Fruit fly (Drosophila melanogaster) whole organism, embryonic: ENCODE data around the gene CG14715.
A peak's percentile ranks its signal among the peaks of the same experiment; 100 is the strongest.

Experiments used
- Abd-B ChIP-seq: fragments of 200-800 bp; sonication (Bioruptor generic); optimal IDR thresholded peaks from 2 replicates; lab custom pipeline; 2018; ENCODE audit warnings: missing biosample characterization, mild to moderate bottlenecking, missing genetic modification characterization, moderate library complexity
- B-H1 ChIP-seq: fragments of 200-800 bp; sonication (Bioruptor generic); IDR thresholded peaks from 3 replicates; pipeline ENCODE4 v1.3.6; 2022; ENCODE audit warnings: missing biosample characterization, missing genetic modification characterization
- BtbVII ChIP-seq: fragments of 200-800 bp; sonication (Bioruptor generic); optimal IDR thresholded peaks from 3 replicates; lab custom pipeline; 2017; ENCODE audit warnings: missing biosample characterization, mild to moderate bottlenecking, missing genetic modification characterization
- CG1024 ChIP-seq: fragments of 200-800 bp; sonication (Bioruptor generic); IDR thresholded peaks from 2 replicates; pipeline ENCODE4 v1.3.6; 2022; ENCODE audit warnings: missing biosample characterization, missing genetic modification characterization
- CG10321 ChIP-seq: fragments of 200-800 bp; sonication (Bioruptor generic); IDR thresholded peaks from 2 replicates; pipeline ENCODE4 v1.3.6; 2022; ENCODE audit warnings: missing biosample characterization, missing genetic modification characterization
- CG13775 ChIP-seq: fragments of 200-800 bp; sonication (Bioruptor generic); optimal IDR thresholded peaks from 3 replicates; lab custom pipeline; 2017; ENCODE audit warnings: missing biosample characterization, mild to moderate bottlenecking, missing genetic modification characterization
- CG15269 ChIP-seq: fragments of 200-800 bp; sonication (Bioruptor generic); optimal IDR thresholded peaks from 2 replicates; lab custom pipeline; 2018; ENCODE audit warnings: missing biosample characterization, mild to moderate bottlenecking, missing genetic modification characterization, moderate library complexity
- CG15601 ChIP-seq: fragments of 200-800 bp; sonication (Bioruptor generic); optimal IDR thresholded peaks from 3 replicates; lab custom pipeline; 2019; ENCODE audit warnings: missing biosample characterization, mild to moderate bottlenecking, missing genetic modification characterization, moderate library complexity
- CG17385 ChIP-seq: fragments of 200-800 bp; sonication (Bioruptor generic); optimal IDR thresholded peaks from 3 replicates; lab custom pipeline; 2018; ENCODE audit warnings: missing biosample characterization, mild to moderate bottlenecking, missing genetic modification characterization
- CG2120 ChIP-seq: fragments of 200-800 bp; sonication (Bioruptor generic); optimal IDR thresholded peaks from 3 replicates; lab custom pipeline; 2016; ENCODE audit warnings: missing biosample characterization, missing genetic modification characterization
- CG30020 ChIP-seq: fragments of 200-800 bp; optimal IDR thresholded peaks from 2 replicates; lab custom pipeline; 2019; ENCODE audit warnings: missing biosample characterization, mild to moderate bottlenecking, missing genetic modification characterization, moderate library complexity
- CG30431 ChIP-seq: fragments of 200-800 bp; sonication (Bioruptor generic); optimal IDR thresholded peaks from 2 replicates; lab custom pipeline; 2017; ENCODE audit warnings: missing biosample characterization, missing genetic modification characterization
- CG32532 ChIP-seq: fragments of 200-800 bp; sonication (Bioruptor generic); IDR thresholded peaks from 2 replicates; pipeline ENCODE4 v1.3.6; 2022; ENCODE audit warnings: missing biosample characterization, missing genetic modification characterization
- CG3407 ChIP-seq: fragments of 200-800 bp; sonication (Bioruptor generic); optimal IDR thresholded peaks from 2 replicates; lab custom pipeline; 2018; ENCODE audit warnings: missing biosample characterization, mild to moderate bottlenecking, missing genetic modification characterization
- CG3726 ChIP-seq: fragments of 200-800 bp; sonication (Bioruptor generic); IDR thresholded peaks from 3 replicates; pipeline ENCODE4, ENCODE4 v1.3.6; 2022; ENCODE audit warnings: missing biosample characterization, missing genetic modification characterization
- CG7786 ChIP-seq: fragments of 200-800 bp; sonication (Bioruptor generic); optimal IDR thresholded peaks from 2 replicates; lab custom pipeline; 2016; ENCODE audit warnings: missing biosample characterization, missing genetic modification characterization
- CG8290 ChIP-seq, 3 experiments: fragments of 200-800 bp; sonication (Bioruptor generic); optimal IDR thresholded peaks; 2 replicates each; lab custom pipeline; 2016 to 2019; ENCODE audit warnings: missing biosample characterization in 3 of 3, missing genetic modification characterization in 3 of 3, mild to moderate bottlenecking in 2 of 3, moderate library complexity in 1 of 3
- CG8478 ChIP-seq: fragments of >200 bp; optimal IDR thresholded peaks from 2 replicates; lab custom pipeline; 2018
- Drgx ChIP-seq: fragments of 200-800 bp; sonication (Bioruptor generic); IDR thresholded peaks from 2 replicates; pipeline ENCODE4 v1.3.6; 2022; ENCODE audit warnings: missing biosample characterization, missing genetic modification characterization
- Ets97D ChIP-seq: fragments of 200-800 bp; sonication (Bioruptor generic); optimal IDR thresholded peaks from 3 replicates; lab custom pipeline; 2016; ENCODE audit warnings: missing biosample characterization, missing genetic modification characterization
- Gsc ChIP-seq: fragments of 200-800 bp; sonication (Bioruptor generic); IDR thresholded peaks from 2 replicates; pipeline ENCODE4 v1.3.6; 2022; ENCODE audit warnings: missing biosample characterization, missing genetic modification characterization
- HmgD ChIP-seq: fragments of 200-800 bp; sonication (Bioruptor generic); optimal IDR thresholded peaks from 3 replicates; lab custom pipeline; 2016; ENCODE audit warnings: missing biosample characterization, missing genetic modification characterization
- Jarid2 ChIP-seq: fragments of 200-800 bp; sonication (Bioruptor generic); optimal IDR thresholded peaks from 3 replicates; lab custom pipeline; 2017; ENCODE audit warnings: mild to moderate bottlenecking, missing biosample characterization, missing genetic modification reagents, missing genetic modification characterization
- MESR4 ChIP-seq: fragments of 200-800 bp; sonication (Bioruptor generic); optimal IDR thresholded peaks from 2 replicates; lab custom pipeline; 2018; ENCODE audit warnings: missing biosample characterization, mild to moderate bottlenecking, missing genetic modification characterization, moderate library complexity
- Meics ChIP-seq: fragments of 200-800 bp; sonication (Bioruptor generic); optimal IDR thresholded peaks from 2 replicates; lab custom pipeline; 2017; ENCODE audit warnings: missing biosample characterization, mild to moderate bottlenecking, missing genetic modification characterization
- Sox102F ChIP-seq: fragments of 200-800 bp; sonication (Bioruptor generic); optimal IDR thresholded peaks from 2 replicates; lab custom pipeline; 2018; ENCODE audit warnings: missing biosample characterization, mild to moderate bottlenecking, missing genetic modification characterization, moderate library complexity
- Xrp1 ChIP-seq: fragments of 200-800 bp; sonication (Bioruptor generic); IDR thresholded peaks from 2 replicates; pipeline ENCODE4 v1.3.6; 2022; ENCODE audit warnings: missing biosample characterization, missing genetic modification characterization
- bcd ChIP-seq: fragments of 200-800 bp; sonication (Bioruptor generic); optimal IDR thresholded peaks from 2 replicates; lab custom pipeline; 2017; ENCODE audit warnings: missing biosample characterization, mild to moderate bottlenecking, missing genetic modification characterization
- cas ChIP-seq: fragments of 200-800 bp; sonication (Bioruptor generic); IDR thresholded peaks from 2 replicates; pipeline ENCODE4 v1.3.6; 2022; ENCODE audit warnings: missing biosample characterization, missing genetic modification characterization
- chn ChIP-seq: fragments of 200-800 bp; sonication (Bioruptor generic); optimal IDR thresholded peaks from 2 replicates; lab custom pipeline; 2016; ENCODE audit warnings: missing biosample characterization, missing genetic modification characterization
- dm ChIP-seq: fragments of 200-800 bp; sonication (Bioruptor generic); optimal IDR thresholded peaks from 3 replicates; lab custom pipeline; 2016; ENCODE audit warnings: missing biosample characterization, missing genetic modification characterization
- dmrt99B ChIP-seq: fragments of 200-800 bp; sonication (Bioruptor generic); optimal IDR thresholded peaks from 2 replicates; lab custom pipeline; 2018; ENCODE audit warnings: missing biosample characterization, mild to moderate bottlenecking, missing genetic modification characterization, moderate library complexity
- ewg ChIP-seq: fragments of 200-800 bp; sonication (Bioruptor generic); optimal IDR thresholded peaks from 3 replicates; lab custom pipeline; 2017; ENCODE audit warnings: mild to moderate bottlenecking, missing biosample characterization, missing genetic modification reagents, missing genetic modification characterization
- fd96Cb ChIP-seq: fragments of 200-800 bp; sonication (Bioruptor generic); optimal IDR thresholded peaks from 2 replicates; lab custom pipeline; 2018; ENCODE audit warnings: missing biosample characterization, mild to moderate bottlenecking, missing genetic modification characterization, moderate library complexity
- gcm2 ChIP-seq: fragments of 200-800 bp; sonication (Bioruptor generic); optimal IDR thresholded peaks from 2 replicates; lab custom pipeline; 2016; ENCODE audit warnings: missing biosample characterization, missing genetic modification characterization
- gem ChIP-seq: fragments of 200-800 bp; sonication (Bioruptor generic); optimal IDR thresholded peaks from 2 replicates; lab custom pipeline; 2019; ENCODE audit warnings: missing biosample characterization, mild to moderate bottlenecking, missing genetic modification characterization, moderate library complexity
- her ChIP-seq: fragments of 200-800 bp; sonication (Bioruptor generic); optimal IDR thresholded peaks from 2 replicates; lab custom pipeline; 2016; ENCODE audit warnings: missing biosample characterization, missing genetic modification characterization
- inv ChIP-seq: fragments of 200-800 bp; sonication (Bioruptor generic); IDR thresholded peaks from 2 replicates; pipeline ENCODE4 v1.3.6; 2022; ENCODE audit warnings: missing biosample characterization, missing genetic modification characterization; ENCODE audit not compliant: partially characterized antibody
- lov ChIP-seq, 2 experiments: fragments of 200-800 bp in 1 of 2; fragments of >200 bp in 1 of 2; sonication (Bioruptor generic) in 1 of 2; IDR thresholded peaks in 1 of 2; optimal IDR thresholded peaks in 1 of 2; 2 replicates in 1 of 2; 3 replicates in 1 of 2; pipeline versions ENCODE4 v1.3.6 to Lab custom; 2017 to 2022; ENCODE audit warnings: missing biosample characterization in 1 of 2, missing genetic modification characterization in 1 of 2
- luna ChIP-seq: fragments of 200-800 bp; sonication (Bioruptor generic); optimal IDR thresholded peaks from 2 replicates; lab custom pipeline; 2016; ENCODE audit warnings: missing biosample characterization, missing genetic modification characterization
- nmo ChIP-seq: fragments of 200-800 bp; sonication (Bioruptor generic); optimal IDR thresholded peaks from 2 replicates; lab custom pipeline; 2018; ENCODE audit warnings: missing biosample characterization, mild to moderate bottlenecking, missing genetic modification characterization, moderate library complexity
- oc ChIP-seq: fragments of 200-800 bp; sonication (Bioruptor generic); optimal IDR thresholded peaks from 2 replicates; lab custom pipeline; 2018; ENCODE audit warnings: missing biosample characterization, mild to moderate bottlenecking, missing genetic modification characterization, moderate library complexity
- peb ChIP-seq: fragments of 200-800 bp; sonication (Bioruptor generic); IDR thresholded peaks from 2 replicates; pipeline ENCODE4 v1.3.6; 2022; ENCODE audit warnings: missing biosample characterization, missing genetic modification characterization
- pho ChIP-seq: fragments of 200-800 bp; sonication (Bioruptor generic); optimal IDR thresholded peaks from 2 replicates; lab custom pipeline; 2016; ENCODE audit warnings: missing biosample characterization, missing genetic modification characterization
- pnt ChIP-seq: fragments of 200-800 bp; sonication (Bioruptor generic); optimal IDR thresholded peaks from 3 replicates; lab custom pipeline; 2016; ENCODE audit warnings: missing biosample characterization, missing genetic modification characterization
- run ChIP-seq: fragments of 200-800 bp; sonication (Bioruptor generic); optimal IDR thresholded peaks from 3 replicates; lab custom pipeline; 2018; ENCODE audit warnings: missing biosample characterization, mild to moderate bottlenecking, missing genetic modification characterization
- scrt ChIP-seq: fragments of 200-800 bp; sonication (Bioruptor generic); optimal IDR thresholded peaks from 2 replicates; lab custom pipeline; 2018; ENCODE audit warnings: missing biosample characterization, mild to moderate bottlenecking, missing genetic modification characterization, moderate library complexity
- sob ChIP-seq: fragments of 200-800 bp; sonication (Bioruptor generic); IDR thresholded peaks from 2 replicates; pipeline ENCODE4 v1.3.6; 2022; ENCODE audit warnings: missing biosample characterization, missing genetic modification characterization
- tap ChIP-seq: fragments of 200-800 bp; optimal IDR thresholded peaks from 3 replicates; lab custom pipeline; 2019; ENCODE audit warnings: missing biosample characterization, mild to moderate bottlenecking, missing genetic modification characterization, moderate library complexity
- tin ChIP-seq: fragments of 200-800 bp; sonication (Bioruptor generic); optimal IDR thresholded peaks from 3 replicates; lab custom pipeline; 2016; ENCODE audit warnings: missing biosample characterization, missing genetic modification characterization
- zfh2 ChIP-seq: fragments of 200-800 bp; sonication (Bioruptor generic); optimal IDR thresholded peaks from 2 replicates; lab custom pipeline; 2016; ENCODE audit warnings: missing biosample characterization, missing genetic modification characterization

The CG14715 gene

dm6 chr3R:11657786-11658193 is 16.2 kb upstream of the CG14715 start (continued):
- TF ChIP-seq tap (tag; lab: Kevin White, UChicago), result peak; percentile 44
- TF ChIP-seq lov (optimal IDR thresholded peaks at IDR 0.05; lab: Kevin White, UChicago), result no peak
- 0 out of 3 replicates have a peak, but pooled peaks have one; percentile 12 for TF ChIP-seq lov (GFP tag; IDR thresholded peaks at IDR 0.05; lab: Robert Waterston, UW)
- TF ChIP-seq Sox102F, result peak; percentile 10
- peak; percentile 50 for TF ChIP-seq Meics (GFP tag; lab: Kevin White, UChicago)
- peak; percentile 75 for TF ChIP-seq CG2120 (GFP tag; lab: Kevin White, UChicago)
- no peak for TF ChIP-seq CG17385 (GFP tag; lab: Kevin White, UChicago)
- no peak for TF ChIP-seq peb (GFP tag; lab: Robert Waterston, UW)
- peak; percentile 29 for TF ChIP-seq bcd (GFP tag; lab: Kevin White, UChicago)
- TF ChIP-seq zfh2 (GFP tag; lab: Kevin White, UChicago), result peak; percentile 52
- TF ChIP-seq CG3407, result no peak
- peak; percentile 35 for TF ChIP-seq pnt (GFP tag; lab: Kevin White, UChicago)
- no peak for TF ChIP-seq CG8478
- TF ChIP-seq B-H1, result no peak
- no peak for TF ChIP-seq CG13775 (GFP tag; lab: Kevin White, UChicago)
- TF ChIP-seq Xrp1 (GFP tag; lab: Robert Waterston, UW), result peak; percentile 64; the same call in 1 of the 2 replicates
- no peak for TF ChIP-seq dm
- TF ChIP-seq CG32532 (GFP tag; lab: Robert Waterston, UW), result peak; percentile 66
- TF ChIP-seq gcm2 (GFP tag; lab: Kevin White, UChicago), result no peak
- peak; percentile 73 for TF ChIP-seq Drgx (GFP tag; lab: Robert Waterston, UW)
- TF ChIP-seq cas (GFP tag; lab: Robert Waterston, UW), result no peak
- TF ChIP-seq luna (GFP tag; lab: Kevin White, UChicago), result no peak
- TF ChIP-seq CG30431, result no peak
- TF ChIP-seq her (GFP tag; lab: Kevin White, UChicago), result peak; percentile 20
- peak; percentile 27 for TF ChIP-seq CG7786 (GFP tag; lab: Kevin White, UChicago)
- TF ChIP-seq Abd-B (GFP tag; lab: Kevin White, UChicago), result no peak
- no peak for TF ChIP-seq Jarid2 (GFP tag; lab: Kevin White, UChicago)
- TF ChIP-seq dmrt99B (tag; lab: Kevin White, UChicago), result peak; percentile 10
- TF ChIP-seq scrt (GFP tag; lab: Kevin White, UChicago), result peak; percentile 1
- TF ChIP-seq nmo, result peak; percentile 16
- TF ChIP-seq pho, result peak; percentile 26
- peak; percentile 16; the same call in 1 of the 2 replicates for TF ChIP-seq sob (GFP tag; lab: Robert Waterston, UW)
- TF ChIP-seq ewg (GFP tag; lab: Kevin White, UChicago), result no peak
- TF ChIP-seq tin (GFP tag; lab: Kevin White, UChicago), result no peak
- no peak for TF ChIP-seq Gsc (GFP tag; lab: Robert Waterston, UW)
- no peak for TF ChIP-seq CG10321 (GFP tag; lab: Robert Waterston, UW)
- TF ChIP-seq inv (GFP tag; lab: Robert Waterston, UW), result no peak
- no peak for TF ChIP-seq CG3726
- peak; percentile 3 for TF ChIP-seq CG15269
- TF ChIP-seq HmgD (GFP tag; lab: Kevin White, UChicago), result no peak
- no peak for TF ChIP-seq CG30020 (tag; lab: Kevin White, UChicago)
- no peak for TF ChIP-seq CG1024 (GFP tag; lab: Robert Waterston, UW)
- no peak for TF ChIP-seq chn (GFP tag; lab: Kevin White, UChicago)
- TF ChIP-seq run (tag; lab: Kevin White, UChicago), result no peak
- no peak for TF ChIP-seq CG8290 (GFP tag; optimal IDR thresholded peaks at IDR 0.05; lab: Kevin White, UChicago)
- peak in 1 of 2 experiments; percentile 45 for TF ChIP-seq CG8290 (tag; optimal IDR thresholded peaks at IDR 0.05; lab: Kevin White, UChicago)
- no peak for TF ChIP-seq oc
- peak; percentile 2 for TF ChIP-seq CG15601
- TF ChIP-seq fd96Cb (tag; lab: Kevin White, UChicago), result no peak
- TF ChIP-seq MESR4, result no peak
- no peak for TF ChIP-seq Ets97D
- TF ChIP-seq BtbVII (GFP tag; lab: Kevin White, UChicago), result peak; percentile 21
- peak; percentile 55 for TF ChIP-seq gem (tag; lab: Kevin White, UChicago)
